Fruit fly (Drosophila melanogaster) whole organism, embryonic: Measurements from ENCODE around the gene tst.

Experiments
- Ada2b ChIP-seq: fragments of 200-800 bp; sonication (Bioruptor generic); IDR thresholded peaks from 2 replicates; pipeline ENCODE4 v1.3.6; 2022; ENCODE audit warnings: missing biosample characterization, missing genetic modification characterization
- Antp ChIP-seq: fragments of 200-800 bp; sonication (Bioruptor generic); optimal IDR thresholded peaks from 3 replicates; lab custom pipeline; 2016; ENCODE audit warnings: missing biosample characterization, missing genetic modification characterization
- Atf6 ChIP-seq: fragments of 200-800 bp; sonication (Bioruptor generic); IDR thresholded peaks from 2 replicates; pipeline ENCODE4 v1.3.6; 2022; ENCODE audit warnings: missing biosample characterization, missing genetic modification characterization
- CG10959 ChIP-seq: fragments of 200-800 bp; sonication (Bioruptor generic); IDR thresholded peaks from 2 replicates; pipeline ENCODE4 v1.3.6; 2022; ENCODE audit warnings: missing biosample characterization, missing genetic modification characterization
- CG11723 ChIP-seq: fragments of 200-800 bp; sonication (Bioruptor generic); optimal IDR thresholded peaks from 2 replicates; lab custom pipeline; 2017; ENCODE audit warnings: missing biosample characterization, mild to moderate bottlenecking, missing genetic modification characterization
- CG1603 ChIP-seq: fragments of 200-800 bp; sonication (Bioruptor generic); optimal IDR thresholded peaks from 2 replicates; lab custom pipeline; 2019; ENCODE audit warnings: missing biosample characterization, mild to moderate bottlenecking, missing genetic modification characterization, moderate library complexity
- CG16815 ChIP-seq: fragments of 200-800 bp; sonication (Bioruptor generic); optimal IDR thresholded peaks from 3 replicates; lab custom pipeline; 2017; ENCODE audit warnings: missing biosample characterization, mild to moderate bottlenecking, missing genetic modification characterization
- CG17328 ChIP-seq: fragments of 200-800 bp; sonication (Bioruptor generic); IDR thresholded peaks from 2 replicates; pipeline ENCODE4 v1.3.6; 2022; ENCODE audit warnings: missing biosample characterization, missing genetic modification characterization
- CG18262 ChIP-seq: fragments of 200-800 bp; optimal IDR thresholded peaks from 3 replicates; lab custom pipeline; 2019; ENCODE audit warnings: missing biosample characterization, mild to moderate bottlenecking, missing genetic modification characterization, moderate library complexity
- CG31388 ChIP-seq: fragments of 200-800 bp; sonication (Bioruptor generic); optimal IDR thresholded peaks from 2 replicates; lab custom pipeline; 2016; ENCODE audit warnings: missing biosample characterization, missing genetic modification characterization
- CG34376 ChIP-seq: fragments of 200-800 bp; sonication (Bioruptor generic); optimal IDR thresholded peaks from 2 replicates; lab custom pipeline; 2018; ENCODE audit warnings: missing biosample characterization, mild to moderate bottlenecking, missing genetic modification characterization
- CG3726 ChIP-seq: fragments of 200-800 bp; sonication (Bioruptor generic); IDR thresholded peaks from 3 replicates; pipeline ENCODE4, ENCODE4 v1.3.6; 2022; ENCODE audit warnings: missing biosample characterization, missing genetic modification characterization
- CG42726 ChIP-seq: fragments of 200-800 bp; sonication (Bioruptor generic); IDR thresholded peaks from 2 replicates; pipeline ENCODE4 v1.3.6; 2022; ENCODE audit warnings: missing biosample characterization, missing genetic modification characterization; ENCODE audit not compliant: partially characterized antibody
- CG7987 ChIP-seq: fragments of 200-800 bp; sonication (Bioruptor generic); optimal IDR thresholded peaks from 2 replicates; lab custom pipeline; 2018; ENCODE audit warnings: missing biosample characterization, mild to moderate bottlenecking, missing genetic modification characterization, moderate library complexity
- CG8281 ChIP-seq: fragments of 200-800 bp; sonication (Bioruptor generic); optimal IDR thresholded peaks from 2 replicates; lab custom pipeline; 2018; ENCODE audit warnings: missing biosample characterization, mild to moderate bottlenecking, missing genetic modification characterization, moderate library complexity
- CG8924 ChIP-seq: fragments of 200-800 bp; optimal IDR thresholded peaks from 3 replicates; lab custom pipeline; 2019; ENCODE audit warnings: missing biosample characterization, mild to moderate bottlenecking, missing genetic modification characterization, moderate library complexity
- CG8944 ChIP-seq: fragments of 200-800 bp; sonication (Bioruptor generic); optimal IDR thresholded peaks from 3 replicates; lab custom pipeline; 2016; ENCODE audit warnings: missing biosample characterization, missing genetic modification characterization
- CkIIα-i1 ChIP-seq: fragments of 200-800 bp; sonication (Bioruptor generic); IDR thresholded peaks from 2 replicates; pipeline ENCODE4 v1.3.6; 2022; ENCODE audit warnings: missing biosample characterization, missing genetic modification characterization
- D19A ChIP-seq: fragments of 200-800 bp; optimal IDR thresholded peaks from 3 replicates; lab custom pipeline; 2019; ENCODE audit warnings: missing biosample characterization, mild to moderate bottlenecking, missing genetic modification characterization, moderate library complexity
- Doc2 ChIP-seq: fragments of 200-800 bp; sonication (Bioruptor generic); IDR thresholded peaks from 2 replicates; pipeline ENCODE4 v1.3.6; 2022; ENCODE audit warnings: missing biosample characterization, missing genetic modification characterization
- Dref ChIP-seq: fragments of 200-800 bp; sonication (Bioruptor generic); IDR thresholded peaks from 2 replicates; pipeline ENCODE4 v1.3.6; 2022; ENCODE audit warnings: missing biosample characterization, missing genetic modification characterization
- Hmx ChIP-seq: fragments of 200-800 bp; sonication (Bioruptor generic); optimal IDR thresholded peaks from 2 replicates; lab custom pipeline; 2016; ENCODE audit warnings: missing biosample characterization, missing genetic modification characterization
- Hr3 ChIP-seq: fragments of 200-800 bp; sonication (Bioruptor generic); optimal IDR thresholded peaks from 3 replicates; lab custom pipeline; 2016; ENCODE audit warnings: missing biosample characterization, missing genetic modification characterization
- Hsf ChIP-seq: fragments of 200-800 bp; sonication (Bioruptor generic); optimal IDR thresholded peaks from 3 replicates; lab custom pipeline; 2016; ENCODE audit warnings: missing biosample characterization, missing genetic modification characterization
- Max ChIP-seq: fragments of 200-800 bp; sonication (Bioruptor generic); optimal IDR thresholded peaks from 2 replicates; lab custom pipeline; 2016; ENCODE audit warnings: missing biosample characterization, mild to moderate bottlenecking, missing genetic modification characterization
- Ssrp ChIP-seq: fragments of 200-800 bp; sonication (Bioruptor generic); optimal IDR thresholded peaks from 2 replicates; lab custom pipeline; 2018; ENCODE audit warnings: missing biosample characterization, mild to moderate bottlenecking, missing genetic modification characterization, moderate library complexity
- Xbp1 ChIP-seq: fragments of 200-800 bp; sonication (Bioruptor generic); optimal IDR thresholded peaks from 3 replicates; lab custom pipeline; 2016; ENCODE audit warnings: missing biosample characterization, mild to moderate bottlenecking, missing genetic modification characterization
- abd-A ChIP-seq: fragments of 200-800 bp; sonication (Bioruptor generic); optimal IDR thresholded peaks from 3 replicates; lab custom pipeline; 2019; ENCODE audit warnings: missing biosample characterization, mild to moderate bottlenecking, missing genetic modification characterization, moderate library complexity
- az2 ChIP-seq: fragments of 200-800 bp; sonication (Bioruptor generic); optimal IDR thresholded peaks from 3 replicates; lab custom pipeline; 2016; ENCODE audit warnings: missing biosample characterization, missing genetic modification characterization
- bab2 ChIP-seq: fragments of 200-800 bp; sonication (Bioruptor generic); optimal IDR thresholded peaks from 2 replicates; lab custom pipeline; 2016; ENCODE audit warnings: missing biosample characterization, missing genetic modification characterization
- cg ChIP-seq: fragments of 200-800 bp; sonication (Bioruptor generic); optimal IDR thresholded peaks from 3 replicates; lab custom pipeline; 2019; ENCODE audit warnings: missing biosample characterization, mild to moderate bottlenecking, missing genetic modification characterization, moderate library complexity
- cwo ChIP-seq: fragments of 200-800 bp; sonication (Bioruptor generic); optimal IDR thresholded peaks from 3 replicates; lab custom pipeline; 2017; ENCODE audit warnings: missing biosample characterization, missing genetic modification characterization, mild to moderate bottlenecking, moderate library complexity, missing genetic modification reagents
- dati ChIP-seq: fragments of 200-800 bp; sonication (Bioruptor generic); IDR thresholded peaks from 2 replicates; pipeline ENCODE4 v1.3.6; 2022; ENCODE audit warnings: missing biosample characterization, missing genetic modification characterization
- dmrt99B ChIP-seq: fragments of 200-800 bp; sonication (Bioruptor generic); optimal IDR thresholded peaks from 2 replicates; lab custom pipeline; 2018; ENCODE audit warnings: missing biosample characterization, mild to moderate bottlenecking, missing genetic modification characterization, moderate library complexity
- emc ChIP-seq: fragments of 200-800 bp; sonication (Bioruptor generic); optimal IDR thresholded peaks from 2 replicates; lab custom pipeline; 2016; ENCODE audit warnings: missing biosample characterization, missing genetic modification characterization
- fd3F ChIP-seq: fragments of 200-800 bp; sonication (Bioruptor generic); optimal IDR thresholded peaks from 2 replicates; lab custom pipeline; 2018; ENCODE audit warnings: missing biosample characterization, mild to moderate bottlenecking, missing genetic modification characterization, moderate library complexity
- her ChIP-seq: fragments of 200-800 bp; sonication (Bioruptor generic); optimal IDR thresholded peaks from 2 replicates; lab custom pipeline; 2016; ENCODE audit warnings: missing biosample characterization, missing genetic modification characterization
- hth ChIP-seq: fragments of >200 bp; optimal IDR thresholded peaks from 2 replicates; lab custom pipeline; 2017; ENCODE audit warnings: inconsistent platforms
- insv ChIP-seq, 2 experiments: fragments of 200-800 bp; sonication (Bioruptor generic); optimal IDR thresholded peaks; 3 replicates each; lab custom pipeline; 2016 to 2018; ENCODE audit warnings: missing biosample characterization in 2 of 2, missing genetic modification characterization in 2 of 2
- kay ChIP-seq: fragments of 200-800 bp; sonication (Bioruptor generic); optimal IDR thresholded peaks from 2 replicates; lab custom pipeline; 2016; ENCODE audit warnings: missing biosample characterization, missing genetic modification characterization
- knrl ChIP-seq: fragments of 200-800 bp; sonication (Bioruptor generic); IDR thresholded peaks from 3 replicates; pipeline ENCODE4 v1.3.6; 2022; ENCODE audit warnings: missing biosample characterization, missing genetic modification characterization; ENCODE audit not compliant: partially characterized antibody
- maf-S ChIP-seq: fragments of 200-800 bp; sonication (Bioruptor generic); optimal IDR thresholded peaks from 2 replicates; lab custom pipeline; 2016; ENCODE audit warnings: missing biosample characterization, missing genetic modification characterization
- phol ChIP-seq: fragments of 200-800 bp; sonication (Bioruptor generic); optimal IDR thresholded peaks from 3 replicates; lab custom pipeline; 2018; ENCODE audit warnings: missing biosample characterization, mild to moderate bottlenecking, missing genetic modification characterization, moderate library complexity
- pros ChIP-seq: fragments of 200-800 bp; sonication (Bioruptor generic); optimal IDR thresholded peaks from 3 replicates; lab custom pipeline; 2019; ENCODE audit warnings: missing biosample characterization, mild to moderate bottlenecking, missing genetic modification characterization, moderate library complexity
- sens ChIP-seq: fragments of 200-800 bp; sonication (Bioruptor generic); peaks from one replicate; lab custom pipeline; 2016; ENCODE audit warnings: missing biosample characterization, missing genetic modification characterization
- sens-2 ChIP-seq: fragments of 200-800 bp; sonication (Bioruptor generic); IDR thresholded peaks from 2 replicates; pipeline ENCODE4 v1.3.6; 2022; ENCODE audit warnings: missing biosample characterization, missing genetic modification characterization
- stc ChIP-seq: fragments of 200-800 bp; sonication (Bioruptor generic); IDR thresholded peaks from 2 replicates; pipeline ENCODE4 v1.3.6; 2022; ENCODE audit warnings: missing biosample characterization, missing genetic modification characterization
- tap ChIP-seq: fragments of 200-800 bp; optimal IDR thresholded peaks from 3 replicates; lab custom pipeline; 2019; ENCODE audit warnings: missing biosample characterization, mild to moderate bottlenecking, missing genetic modification characterization, moderate library complexity
- tup ChIP-seq: fragments of 200-800 bp; sonication (Bioruptor generic); optimal IDR thresholded peaks from 2 replicates; lab custom pipeline; 2016; ENCODE audit warnings: missing biosample characterization, mild to moderate bottlenecking, missing genetic modification characterization, moderate library complexity
- unpg ChIP-seq: fragments of 200-800 bp; sonication (Bioruptor generic); optimal IDR thresholded peaks from 3 replicates; lab custom pipeline; 2018; ENCODE audit warnings: missing biosample characterization, mild to moderate bottlenecking, missing genetic modification characterization, moderate library complexity

Gene tst

dm6 chr3R:23757912-23758607 lies 14.6 kb downstream of the tst start, which contains the start of the genes PTPMT1 and Hrd3 (continued):
- TF ChIP-seq cg (GFP tag; lab: Kevin White, UChicago) (no peak), bab2 (GFP tag; lab: Kevin White, UChicago) (peak; percentile 98), Dref (GFP tag; lab: Robert Waterston, UW) (peak; percentile 46; the same call in 1 of the 2 replicates), abd-A (no peak), kay (GFP tag; lab: Kevin White, UChicago) (peak; percentile 98), CG3726 (peak; percentile 93), CG18262 (tag; lab: Kevin White, UChicago) (peak; percentile 99), Ssrp (tag; lab: Kevin White, UChicago) (peak; percentile 99), CG11723 (GFP tag; lab: Kevin White, UChicago) (peak; percentile 98), CG1603 (peak; percentile 79), maf-S (GFP tag; lab: Kevin White, UChicago) (peak; percentile 97), Hr3 (GFP tag; lab: Kevin White, UChicago) (peak; percentile 99), stc (GFP tag; lab: Robert Waterston, UW) (peak; percentile 92), CG8924 (tag; lab: Kevin White, UChicago) (peak; percentile 99), dmrt99B (tag; lab: Kevin White, UChicago) (peak; percentile 99), tap (tag; lab: Kevin White, UChicago) (peak; percentile 96), knrl (GFP tag; lab: Robert Waterston, UW) (peak; percentile 41; the same call in 2 of the 3 replicates), phol (tag; lab: Kevin White, UChicago) (peak; percentile 99), sens (GFP tag; lab: Kevin White, UChicago) (peak; percentile 100), cwo (GFP tag; lab: Kevin White, UChicago) (peak; percentile 97), CG17328 (GFP tag; lab: Robert Waterston, UW) (peak; percentile 94), insv (GFP tag; optimal IDR thresholded peaks at IDR 0.05; lab: Kevin White, UChicago) (peak; percentile 76 to 85), CG8281 (tag; lab: Kevin White, UChicago) (peak; percentile 93), Hmx (GFP tag; lab: Kevin White, UChicago) (peak; percentile 97), Doc2 (peak; percentile 90), CG10959 (GFP tag; lab: Robert Waterston, UW) (peak; percentile 92), az2 (GFP tag; lab: Kevin White, UChicago) (peak; percentile 99), CG42726 (GFP tag; lab: Robert Waterston, UW) (no peak), Antp (peak; percentile 96), CG31388 (peak; percentile 96), Hsf (GFP tag; lab: Kevin White, UChicago) (peak; percentile 99), sens-2 (peak; percentile 90), emc (peak; percentile 95), fd3F (GFP tag; lab: Kevin White, UChicago) (peak; percentile 98), her (peak; percentile 90), CG34376 (peak; percentile 99), tup (peak; percentile 95), CG7987 (GFP tag; lab: Kevin White, UChicago) (peak; percentile 94), CG16815 (GFP tag; lab: Kevin White, UChicago) (peak; percentile 99), unpg (peak; percentile 97), CkIIα-i1 (peak; percentile 61; the same call in 1 of the 2 replicates), hth (lab: Kevin White, UChicago) (no peak), Atf6 (peak; percentile 97), Xbp1 (peak; percentile 99), pros (peak; percentile 77), CG8944 (peak; percentile 96), D19A (tag; lab: Kevin White, UChicago) (peak; percentile 96), dati (GFP tag; lab: Robert Waterston, UW) (peak; percentile 80), Max (GFP tag; lab: Kevin White, UChicago) (peak; percentile 99), Ada2b (GFP tag; lab: Robert Waterston, UW) (peak; percentile 92)
